Worm (Caenorhabditis elegans): Measurements from ENCODE around the gene fan-1.

DNA sequence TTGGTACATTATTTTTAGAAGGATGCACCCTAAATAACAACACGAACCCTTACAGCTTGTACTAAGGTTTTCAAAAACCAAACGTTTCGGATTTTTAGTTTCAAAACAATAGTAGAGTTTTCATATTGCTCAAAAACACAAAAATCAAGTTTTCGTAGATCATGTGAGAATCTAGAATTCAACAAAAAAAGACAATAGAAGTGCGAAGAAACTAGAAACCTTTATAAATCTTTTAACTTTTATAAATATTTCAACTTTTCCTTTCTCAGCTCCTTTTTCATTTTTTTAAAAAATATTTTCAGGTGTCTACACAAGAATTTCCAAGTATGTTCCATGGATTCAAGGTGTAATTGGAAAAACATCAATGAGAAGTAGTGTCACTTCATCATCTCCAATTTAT lies 11.9 kb downstream of the fan-1 start, which contains the start of gene best-9:
- TF ChIP-seq lin-13 (GFP tag; optimal IDR thresholded peaks at IDR 0.05) (no peak), zag-1 (tag; optimal IDR thresholded peaks at IDR 0.05) (no peak), xbp-1 (tag; optimal IDR thresholded peaks at IDR 0.05) (no peak)
